Fruit fly (Drosophila melanogaster): ENCODE results near the gene TwdlH.
A peak's percentile ranks its signal among the peaks of the same experiment; 100 is the strongest.

TwdlH gene

DNA sequence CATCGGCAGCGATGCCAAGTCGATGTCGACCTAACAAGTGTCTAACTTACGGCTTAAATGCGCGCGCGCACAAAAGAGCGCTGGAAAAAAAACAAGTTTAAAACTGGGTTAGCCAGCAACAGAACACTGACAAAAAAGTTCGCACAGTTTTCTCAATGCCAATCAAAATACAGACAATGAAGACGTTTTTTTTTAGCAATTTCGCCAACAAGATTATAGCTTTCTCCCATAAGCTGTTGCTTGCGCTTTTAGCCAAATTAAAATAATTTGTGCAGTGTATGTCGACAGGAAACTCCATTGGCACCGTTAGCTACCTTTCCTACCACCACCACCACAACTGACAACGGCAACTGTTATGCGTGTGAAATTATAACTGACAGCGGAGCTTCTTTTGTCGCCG is 21.1 kb downstream of the TwdlH start:
- TF ChIP-seq CG6276 (GFP tag; optimal IDR thresholded peaks at IDR 0.05): peak; percentile 25
- TF ChIP-seq Ets21C (GFP tag; optimal IDR thresholded peaks at IDR 0.05): no peak
- TF ChIP-seq CG34406 (GFP tag; optimal IDR thresholded peaks at IDR 0.05): no peak
- no peak for TF ChIP-seq Lpt (GFP tag; optimal IDR thresholded peaks at IDR 0.05)
- no peak for TF ChIP-seq dsx (GFP tag; optimal IDR thresholded peaks at IDR 0.05; ENCODE audit: poor library complexity, severe bottlenecking)
- peak; percentile 45; the same call in 1 of the 3 replicates for TF ChIP-seq CG6163 (GFP tag; IDR thresholded peaks at IDR 0.05)
- no peak for TF ChIP-seq CG1621 (tag; optimal IDR thresholded peaks at IDR 0.05)
- TF ChIP-seq CG6808 (GFP tag; optimal IDR thresholded peaks at IDR 0.05): no peak
- TF ChIP-seq achi (GFP tag; optimal IDR thresholded peaks at IDR 0.05): peak; percentile 37
- TF ChIP-seq CG11762 (GFP tag; optimal IDR thresholded peaks at IDR 0.05; ENCODE audit: insufficient read depth): peak; percentile 16
- TF ChIP-seq salr (GFP tag; optimal IDR thresholded peaks at IDR 0.05): no peak
- peak; percentile 47 for TF ChIP-seq CG15336 (GFP tag; IDR thresholded peaks at IDR 0.05)
- TF ChIP-seq Smox (GFP tag; optimal IDR thresholded peaks at IDR 0.05): no peak
- TF ChIP-seq OdsH (GFP tag; optimal IDR thresholded peaks at IDR 0.05): no peak
- no peak for TF ChIP-seq CG8632 (GFP tag; optimal IDR thresholded peaks at IDR 0.05)
- peak; percentile 3 for TF ChIP-seq dac (GFP tag; optimal IDR thresholded peaks at IDR 0.05)
- no peak for TF ChIP-seq CG10669 (GFP tag; optimal IDR thresholded peaks at IDR 0.05)
- TF ChIP-seq Eip93F (GFP tag; optimal IDR thresholded peaks at IDR 0.05): no peak
- no peak for TF ChIP-seq vri (GFP tag; optimal IDR thresholded peaks at IDR 0.05)
- TF ChIP-seq svp (GFP tag): no peak
- TF ChIP-seq spab (GFP tag; optimal IDR thresholded peaks at IDR 0.05): no peak
- no peak for TF ChIP-seq fd59A (GFP tag; optimal IDR thresholded peaks at IDR 0.05)
- peak; percentile 26 for TF ChIP-seq CG3919 (GFP tag; optimal IDR thresholded peaks at IDR 0.05)
- no peak for TF ChIP-seq net (GFP tag; optimal IDR thresholded peaks at IDR 0.05)
- TF ChIP-seq CG9139 (GFP tag; optimal IDR thresholded peaks at IDR 0.05): no peak
- TF ChIP-seq CG10631 (GFP tag; optimal IDR thresholded peaks at IDR 0.05): peak; percentile 39
- 0 out of 2 replicates have a peak, but pooled peaks have one; percentile 37 for TF ChIP-seq Gug (GFP tag; IDR thresholded peaks at IDR 0.05)
- TF ChIP-seq acj6 (GFP tag; optimal IDR thresholded peaks at IDR 0.05): peak; percentile 6
- TF ChIP-seq Hr4 (GFP tag; optimal IDR thresholded peaks at IDR 0.05): peak; percentile 53
- no peak for TF ChIP-seq Ets96B (tag; optimal IDR thresholded peaks at IDR 0.05)
- peak; percentile 4 for TF ChIP-seq lz (GFP tag; optimal IDR thresholded peaks at IDR 0.05)
- no peak for TF ChIP-seq Met (GFP tag; optimal IDR thresholded peaks at IDR 0.05)
- TF ChIP-seq CG8119 (GFP tag; IDR thresholded peaks at IDR 0.05): peak; percentile 57; the same call in 2 of the 3 replicates
- no peak for TF ChIP-seq CG6854 (GFP tag; optimal IDR thresholded peaks at IDR 0.05)
- TF ChIP-seq Blimp-1 (GFP tag; optimal IDR thresholded peaks at IDR 0.05): no peak
- TF ChIP-seq Hr39 (GFP tag; optimal IDR thresholded peaks at IDR 0.05): peak; percentile 16
- no peak for TF ChIP-seq CG11902 (GFP tag; optimal IDR thresholded peaks at IDR 0.05)
- no peak for TF ChIP-seq topi (GFP tag; optimal IDR thresholded peaks at IDR 0.05)
- TF ChIP-seq CG6792 (GFP tag; optimal IDR thresholded peaks at IDR 0.05): peak; percentile 2
- no peak for TF ChIP-seq CG4318 (GFP tag; optimal IDR thresholded peaks at IDR 0.05)
- 0 out of 3 replicates have a peak, but pooled peaks have one; percentile 13 for TF ChIP-seq eg (GFP tag; IDR thresholded peaks at IDR 0.05)
- TF ChIP-seq CG32006 (GFP tag; optimal IDR thresholded peaks at IDR 0.05): peak; percentile 55
- no peak for TF ChIP-seq Sox14 (GFP tag; optimal IDR thresholded peaks at IDR 0.05)
- no peak for TF ChIP-seq CG8319 (GFP tag; optimal IDR thresholded peaks at IDR 0.05)
- TF ChIP-seq cyc (GFP tag; optimal IDR thresholded peaks at IDR 0.05): peak; percentile 15
- no peak for TF ChIP-seq Sox102F (GFP tag; optimal IDR thresholded peaks at IDR 0.05)
- no peak for TF ChIP-seq fkh (GFP tag; optimal IDR thresholded peaks at IDR 0.05)
- no peak for TF ChIP-seq Hr38 (GFP tag; optimal IDR thresholded peaks at IDR 0.05)
- TF ChIP-seq esn (GFP tag; optimal IDR thresholded peaks at IDR 0.05): no peak
- TF ChIP-seq CG11294 (GFP tag; IDR thresholded peaks at IDR 0.05): 0 out of 2 replicates have a peak, but pooled peaks have one; percentile 7
- peak; percentile 76 for TF ChIP-seq Eip78C (GFP tag)
- peak; percentile 14 for TF ChIP-seq pdm3 (GFP tag; optimal IDR thresholded peaks at IDR 0.05)
